Fruit fly (Drosophila melanogaster) ovary, adult (tissue): ENCODE results near the gene CG31381.

Experiments used
- CG17801 ChIP-seq: fragments of 200-800 bp; optimal IDR thresholded peaks from 2 replicates; lab custom pipeline; 2019; ENCODE audit warnings: missing biosample characterization, mild to moderate bottlenecking, missing genetic modification characterization, moderate library complexity; ENCODE audit not compliant: partially characterized antibody

The CG31381 gene

dm6 chr3R:24862065-24862464 is 14.8 kb upstream of the CG31381 start, which contains the start of gene CG13640:
Gene CG13640 (minus strand): TSS chr3R:24862165.
- TF ChIP-seq CG17801 = no peak

DNA sequence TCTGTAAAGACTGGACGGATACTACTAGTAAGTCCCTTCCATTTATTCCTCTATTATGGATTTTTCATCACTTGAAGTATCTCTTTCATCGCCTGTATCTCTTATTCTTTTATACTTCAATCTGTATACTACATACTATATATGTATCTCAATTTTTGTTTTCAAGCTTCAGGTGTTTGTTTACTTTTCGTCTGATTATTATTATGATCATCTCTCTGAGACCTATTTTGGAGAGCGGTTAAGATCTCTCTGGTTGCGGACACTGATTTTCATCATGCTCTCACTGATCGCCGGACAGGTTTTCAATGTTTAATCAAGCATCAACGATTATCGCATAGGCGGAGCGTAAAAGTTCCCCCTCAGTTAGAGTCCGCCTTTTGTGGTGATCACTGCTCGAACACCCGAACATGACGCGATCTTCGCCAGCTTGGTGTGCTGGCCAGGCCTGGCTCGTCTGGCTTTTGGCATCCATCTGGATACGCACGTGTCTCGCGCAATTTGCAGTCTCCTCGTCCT is 14.2 kb upstream of the CG31381 start, which contains the start of gene CG7016:
Gene CG7016, plus strand, starts transcription at position 358 of the 516 bp plus-strand sequence.
- no peak for TF ChIP-seq CG17801

- TF ChIP-seq CG17801 = no peak
These were observed 13.0 kb upstream of the CG31381 start for dm6 chr3R:24863894-24864293.

DNA sequence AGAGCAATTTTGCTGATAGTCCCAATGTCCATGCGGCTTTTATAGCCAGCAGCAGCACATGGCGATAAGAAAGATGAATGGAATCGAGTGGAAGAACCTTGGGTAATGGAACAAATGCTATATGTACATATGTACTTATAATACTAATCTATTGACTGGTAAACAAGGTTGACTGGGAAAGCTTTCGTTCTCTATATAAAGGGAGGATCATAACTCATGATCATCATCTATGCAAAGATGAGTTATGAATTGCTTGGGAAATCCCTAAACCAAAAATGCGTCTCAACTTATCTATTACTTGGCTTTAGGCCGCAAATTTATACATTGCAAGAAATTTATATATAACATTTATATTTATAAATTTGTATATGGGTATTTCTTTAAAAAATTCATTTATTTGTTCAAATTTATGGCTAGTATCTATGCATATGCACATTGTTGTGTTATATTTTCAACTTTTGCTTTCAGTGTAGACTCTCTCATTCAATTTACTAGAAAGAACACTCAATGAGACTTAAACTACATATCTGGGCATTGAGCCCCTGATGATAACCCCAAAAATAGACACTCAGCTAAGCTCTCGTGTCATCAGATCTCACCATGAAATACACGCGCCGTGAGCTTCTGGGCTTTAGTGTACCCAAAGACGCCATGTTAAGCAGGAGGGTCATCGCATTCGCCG is 12.0 kb upstream of the CG31381 start, which contains the start of the genes Srg1 and Elal:
Gene Srg1, minus strand, starts transcription at position 14 of the 682 bp plus-strand sequence.
Gene Elal, plus strand, starts transcription at position 632 of the 682 bp plus-strand sequence.
- TF ChIP-seq CG17801 = no peak

DNA sequence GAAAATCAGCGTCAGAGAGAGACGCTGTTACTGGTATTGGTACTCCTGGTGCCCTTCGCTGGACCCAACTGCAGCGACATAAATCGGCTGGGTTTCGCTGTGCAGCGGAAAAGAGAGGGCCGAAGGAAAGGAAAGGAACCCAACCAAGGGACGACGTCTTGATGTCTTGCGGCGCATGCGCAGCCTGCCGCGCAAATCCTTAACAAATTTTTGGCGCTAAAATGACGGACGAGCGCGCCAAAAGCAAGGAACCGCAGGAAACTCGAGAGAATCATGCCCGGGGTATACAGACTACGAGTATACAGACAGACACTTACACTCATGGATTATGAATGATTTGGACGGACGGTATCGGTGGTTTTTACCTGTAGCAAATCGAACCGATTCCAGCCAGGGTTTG is 9.9 kb upstream of the CG31381 start:
- TF ChIP-seq CG17801 = no peak

DNA sequence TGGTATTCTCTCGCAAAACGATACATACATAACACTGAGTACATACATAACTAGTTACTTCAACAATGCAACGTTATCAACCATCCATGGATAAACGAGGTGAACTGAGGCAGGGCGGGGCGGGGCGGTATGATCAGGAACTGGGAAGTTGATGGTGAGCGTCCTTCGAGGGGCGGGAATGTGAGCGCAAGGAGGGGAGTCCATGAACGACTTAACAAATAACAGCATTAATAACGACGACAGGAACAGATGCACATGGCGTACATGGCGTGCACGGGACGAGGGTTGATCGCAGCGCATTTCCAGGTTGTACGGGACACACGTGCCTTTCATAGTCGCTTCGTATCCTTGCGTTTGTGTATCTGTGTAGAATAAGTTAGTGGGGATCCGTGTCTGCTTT is 8.9 kb upstream of the CG31381 start:
- TF ChIP-seq CG17801 = no peak

DNA sequence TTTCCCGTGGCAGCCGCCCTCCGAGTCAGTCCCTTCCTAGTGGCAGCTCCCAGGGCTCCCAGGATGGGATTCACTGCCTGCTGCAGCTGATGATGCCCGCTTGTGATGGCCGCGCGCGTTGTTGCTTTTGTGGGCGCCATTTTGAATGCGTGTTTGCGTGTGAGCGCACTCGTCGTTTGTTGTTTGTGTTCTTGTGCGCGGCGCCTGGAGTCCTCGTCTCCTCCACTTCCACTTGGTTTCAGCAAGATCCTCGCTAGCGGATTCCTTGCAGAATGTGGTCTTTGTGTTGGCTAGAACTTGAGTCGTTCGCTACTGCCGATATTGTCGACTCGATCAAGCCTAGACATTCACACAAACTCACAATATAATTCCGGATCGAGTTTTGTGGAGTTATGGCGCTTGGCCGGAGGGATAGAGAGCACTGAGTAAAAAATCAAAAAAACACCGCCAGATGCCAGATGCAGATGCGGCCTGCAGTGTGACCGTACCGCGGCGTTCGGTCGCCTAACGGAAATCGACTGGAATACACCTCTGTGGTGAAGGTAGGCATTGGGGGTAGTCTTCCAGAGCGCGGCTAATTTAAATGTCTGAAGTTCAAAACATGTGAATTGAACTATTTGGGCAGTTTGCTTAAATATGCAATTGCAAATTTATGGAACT is 6.3 kb upstream of the CG31381 start, which contains the start of gene CycB3:
Gene CycB3, minus strand, starts transcription at position 428 of the 660 bp plus-strand sequence.
- peak; percentile 14 for TF ChIP-seq CG17801

DNA sequence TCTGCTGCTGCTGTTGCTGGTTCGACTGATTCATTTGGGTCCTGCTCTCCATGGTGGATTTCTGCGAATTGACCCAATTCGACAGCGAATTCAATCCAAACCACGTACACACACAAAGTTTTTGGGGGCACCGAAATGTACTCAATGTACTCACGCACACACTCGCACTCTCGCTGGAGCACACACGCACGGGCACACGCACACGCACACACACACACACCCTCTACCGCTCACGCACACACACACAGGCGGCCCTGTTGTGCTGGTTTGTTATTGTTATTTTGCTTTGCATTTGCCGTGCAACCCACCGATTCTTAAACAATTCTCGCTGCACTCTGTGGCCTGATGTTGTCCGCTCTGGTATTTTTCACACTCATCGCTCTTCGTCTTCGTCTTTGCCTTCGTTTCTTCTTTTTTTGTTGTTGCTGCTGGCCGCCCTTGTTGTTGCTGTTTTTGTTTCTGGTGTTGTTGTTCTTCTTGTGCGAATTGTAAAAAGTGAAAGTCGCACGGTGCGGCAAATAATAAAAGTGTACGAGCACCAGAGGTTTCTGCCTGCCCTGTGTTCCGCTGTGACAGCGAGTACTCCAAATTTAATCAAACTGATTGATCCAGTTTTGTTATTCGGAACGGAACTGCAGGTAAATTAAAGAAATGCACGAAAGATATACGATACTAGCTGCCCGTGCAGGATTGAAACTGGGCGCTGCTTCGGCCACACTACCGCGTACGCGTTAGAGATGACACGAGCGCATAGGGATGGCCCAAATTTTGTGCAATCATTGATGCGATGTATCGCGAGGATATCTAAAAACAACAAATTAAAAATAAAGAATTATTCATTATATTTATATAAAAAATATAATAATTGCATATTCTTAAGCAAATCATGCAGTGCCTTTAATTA is 654 bp upstream of the CG31381 start, which contains the start of gene CG3744:
Gene CG3744, minus strand, starts transcription at position 716 of the 904 bp plus-strand sequence.
- peak; percentile 70 for TF ChIP-seq CG17801

- no peak for TF ChIP-seq CG17801
These were observed 1.8 kb downstream of the CG31381 start for dm6 chr3R:24878655-24879054.

DNA sequence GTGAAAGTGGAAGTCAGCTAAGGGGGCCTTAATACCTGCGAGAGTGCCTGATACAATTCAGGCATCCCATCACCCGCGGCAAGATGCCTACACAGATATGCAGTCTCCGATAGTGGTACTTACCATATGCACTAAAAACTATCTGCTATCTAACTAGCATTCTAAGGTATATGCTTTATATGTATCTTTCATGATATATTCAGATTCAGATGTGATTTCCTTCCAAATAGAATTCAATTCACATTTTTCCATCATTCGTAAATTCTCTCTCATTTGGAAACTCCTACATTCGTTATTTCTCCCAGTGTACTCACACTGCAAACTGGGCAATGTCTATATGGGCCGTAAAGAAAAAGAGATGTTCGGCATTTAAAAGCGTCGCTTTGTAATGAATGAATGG is 9.6 kb downstream of the CG31381 start:
- no peak for TF ChIP-seq CG17801

DNA sequence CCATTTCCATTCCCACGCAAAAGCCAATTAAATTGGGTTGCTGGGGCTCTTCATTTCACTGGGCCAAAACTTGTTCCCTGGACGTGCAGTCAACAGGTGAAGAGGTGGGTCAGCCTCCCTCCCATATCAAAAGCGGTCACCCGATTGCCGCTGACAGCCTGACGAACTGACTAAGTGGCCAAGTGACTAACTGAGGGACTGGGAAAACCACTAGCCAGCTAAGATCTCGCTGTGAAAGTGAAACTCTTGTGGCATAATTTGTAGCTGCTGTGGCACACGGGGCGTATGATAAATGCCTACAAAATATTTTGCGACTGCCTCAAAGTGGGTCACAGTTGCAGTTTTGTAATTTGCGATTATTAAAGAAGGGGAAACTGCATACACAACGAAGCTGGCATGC is 11.6 kb downstream of the CG31381 start:
- TF ChIP-seq CG17801 = no peak

- no peak for TF ChIP-seq CG17801
These were observed 12.6 kb downstream of the CG31381 start for dm6 chr3R:24889303-24889892.

DNA sequence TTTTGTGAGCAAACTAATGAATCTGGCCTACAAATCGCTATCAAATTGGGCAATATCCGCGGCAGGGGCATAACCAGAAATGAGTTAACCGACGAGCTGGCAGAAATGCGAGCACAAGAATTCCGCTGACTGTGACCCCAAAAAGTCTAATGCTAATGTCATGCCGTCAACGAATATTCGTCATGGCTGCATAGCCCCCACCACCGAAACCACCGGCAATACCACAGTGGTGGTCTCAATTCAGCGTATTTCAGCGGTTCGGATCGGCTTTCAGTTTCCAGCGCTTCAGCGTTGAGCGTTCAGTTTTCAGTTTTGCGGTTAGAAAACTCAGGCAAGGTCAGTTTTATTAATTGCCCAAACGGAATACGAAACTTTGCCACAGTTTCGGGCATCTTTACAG is 13.4 kb downstream of the CG31381 start:
- TF ChIP-seq CG17801 = no peak

DNA sequence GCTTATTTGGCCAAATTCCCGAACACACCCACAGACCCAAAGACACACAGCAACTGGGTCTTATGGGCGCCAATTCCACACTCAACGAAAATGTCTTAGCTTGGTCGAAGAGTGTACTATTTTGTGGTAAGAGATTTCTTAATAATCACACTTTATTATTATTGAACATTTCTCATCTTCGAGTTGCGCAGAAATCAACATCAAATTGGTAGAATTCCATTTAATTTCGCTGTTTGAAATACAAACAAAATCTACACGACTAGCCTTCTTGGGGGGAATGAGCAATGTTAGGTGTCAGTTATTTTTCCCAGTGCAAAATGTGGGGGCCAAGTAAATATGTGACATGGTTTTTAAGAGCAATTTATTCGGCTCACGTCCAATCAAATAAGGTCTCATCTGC is 14.1 kb downstream of the CG31381 start:
- no peak for TF ChIP-seq CG17801

- TF ChIP-seq CG17801 = no peak
These were observed 16.6 kb downstream of the CG31381 start for dm6 chr3R:24893320-24893955.
